Worm (Caenorhabditis elegans): ENCODE data around the gene asp-17.

The asp-17 gene

ce11 chrV:19037222-19037621 is at the start of gene asp-17:
asp-17 (minus strand) TSS chrV:19037322.
- TF ChIP-seq ztf-11 (tag; optimal IDR thresholded peaks at IDR 0.05) (no peak), nhr-76 (tag; optimal IDR thresholded peaks at IDR 0.05) (no peak), sea-2 (GFP tag; optimal IDR thresholded peaks at IDR 0.05) (no peak), fkh-10 (GFP tag; optimal IDR thresholded peaks at IDR 0.05) (no peak), lin-15B (tag; optimal IDR thresholded peaks at IDR 0.05) (no peak), snpc-4 (tag; optimal IDR thresholded peaks at IDR 0.05) (no peak), pqm-1 (tag; optimal IDR thresholded peaks at IDR 0.05) (no peak), jun-1 (tag; optimal IDR thresholded peaks at IDR 0.05) (no peak), fkh-2 (tag; optimal IDR thresholded peaks at IDR 0.05) (no peak), unc-39 (tag; optimal IDR thresholded peaks at IDR 0.05) (no peak), pha-4 (tag; optimal IDR thresholded peaks at IDR 0.05) (no peak), ceh-28 (tag; optimal IDR thresholded peaks at IDR 0.05) (no peak), ceh-9 (tag; optimal IDR thresholded peaks at IDR 0.05) (no peak), elt-2 (tag; optimal IDR thresholded peaks at IDR 0.05) (no peak), ztf-4 (tag; optimal IDR thresholded peaks at IDR 0.05) (no peak), R02D3.7 (tag; optimal IDR thresholded peaks at IDR 0.05) (no peak), tbx-2 (tag; optimal IDR thresholded peaks at IDR 0.05) (no peak), nfya-1 (tag; optimal IDR thresholded peaks at IDR 0.05; ENCODE audit: insufficient read depth) (no peak)

ce11 chrV:19083789-19084188 is 46.7 kb upstream of the asp-17 start:
- peak; percentile 39 for TF ChIP-seq elt-2 (tag; optimal IDR thresholded peaks at IDR 0.05)
- peak; percentile 7 for TF ChIP-seq pqm-1 (tag; optimal IDR thresholded peaks at IDR 0.05)
- TF ChIP-seq elt-1 (tag; optimal IDR thresholded peaks at IDR 0.05): no peak
- no peak for TF ChIP-seq skn-1 (tag; optimal IDR thresholded peaks at IDR 0.05)

ce11 chrV:19082541-19082940 is 45.4 kb upstream of the asp-17 start, which contains the start of gene nhr-95:
nhr-95 (minus strand) TSS chrV:19082641.
- TF ChIP-seq nhr-76 (tag; optimal IDR thresholded peaks at IDR 0.05): no peak
- peak; percentile 6 for TF ChIP-seq hmg-11 (tag; optimal IDR thresholded peaks at IDR 0.05)
- no peak for TF ChIP-seq lsy-12 (tag; optimal IDR thresholded peaks at IDR 0.05)
- no peak for TF ChIP-seq mdl-1 (tag; optimal IDR thresholded peaks at IDR 0.05)

ce11 chrV:19076835-19077234 is 39.7 kb upstream of the asp-17 start:
- TF ChIP-seq egl-5 (tag; optimal IDR thresholded peaks at IDR 0.05): no peak
- TF ChIP-seq nhr-11 (tag; optimal IDR thresholded peaks at IDR 0.05): no peak
- no peak for TF ChIP-seq aly-2 (tag; optimal IDR thresholded peaks at IDR 0.05)
- TF ChIP-seq nhr-43 (tag; optimal IDR thresholded peaks at IDR 0.05; ENCODE audit: poor library complexity, severe bottlenecking): no peak
- TF ChIP-seq unc-62 (GFP tag; optimal IDR thresholded peaks at IDR 0.05): no peak
- TF ChIP-seq daf-12 (tag; optimal IDR thresholded peaks at IDR 0.05): no peak
- no peak for TF ChIP-seq nhr-237 (tag; optimal IDR thresholded peaks at IDR 0.05)
- peak; percentile 69 for TF ChIP-seq ceh-28 (tag; optimal IDR thresholded peaks at IDR 0.05)

- TF ChIP-seq ceh-28 (tag; optimal IDR thresholded peaks at IDR 0.05): peak; percentile 85
Measured at ce11 chrV:19076141-19076656, 39.1 kb upstream of the asp-17 start.

ce11 chrV:19073169-19073568 is 36.0 kb upstream of the asp-17 start:
- peak; percentile 85 for TF ChIP-seq ceh-28 (tag; optimal IDR thresholded peaks at IDR 0.05)
- no peak for TF ChIP-seq mml-1 (tag; optimal IDR thresholded peaks at IDR 0.05)
- TF ChIP-seq unc-39 (tag; optimal IDR thresholded peaks at IDR 0.05): no peak

- TF ChIP-seq ceh-28 (tag; optimal IDR thresholded peaks at IDR 0.05) (peak; percentile 55), nhr-28 (tag; optimal IDR thresholded peaks at IDR 0.05) (no peak)
Measured at ce11 chrV:19068888-19069287, 31.8 kb upstream of the asp-17 start.
